Fruit fly (Drosophila melanogaster): ENCODE data around the gene Osi4.

The Osi4 gene

DNA sequence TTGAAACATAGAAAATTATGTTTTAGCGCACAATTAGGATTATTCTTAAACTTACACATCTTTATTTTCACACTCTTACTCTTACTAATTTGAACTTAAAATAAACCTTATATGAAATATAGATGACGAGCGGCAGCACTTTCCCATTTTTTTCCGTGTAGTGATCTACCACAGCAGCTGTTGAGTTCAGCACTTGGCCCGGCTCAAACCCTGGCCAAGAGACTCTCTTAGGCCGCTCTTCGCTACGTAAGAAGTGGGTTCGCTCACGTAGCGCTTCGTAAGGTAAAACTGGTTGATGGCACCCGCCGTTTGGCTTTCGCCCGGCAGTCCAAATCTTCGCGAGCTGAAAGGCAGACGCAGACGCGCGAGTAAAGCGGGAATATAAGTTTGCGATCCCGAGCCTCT, 23.1 kb downstream of the Osi4 start, which contains the start of gene Osi24 (continued):
- TF ChIP-seq wek (GFP tag; optimal IDR thresholded peaks at IDR 0.05) (no peak), lilli (GFP tag; optimal IDR thresholded peaks at IDR 0.05) (peak; percentile 48), CG12299 (tag; optimal IDR thresholded peaks at IDR 0.05) (no peak), fru (optimal IDR thresholded peaks at IDR 0.05) (no peak), peb (GFP tag; IDR thresholded peaks at IDR 0.05) (peak; percentile 57), Hr78 (GFP tag; optimal IDR thresholded peaks at IDR 0.05) (peak in 1 of 2 experiments; percentile 41), chm (GFP tag; IDR thresholded peaks at IDR 0.05) (peak; percentile 51; the same call in 1 of the 2 replicates), CG10366 (GFP tag; IDR thresholded peaks at IDR 0.05) (peak; percentile 64), Spps (tag; optimal IDR thresholded peaks at IDR 0.05) (no peak), zfh1 (GFP tag; IDR thresholded peaks at IDR 0.05) (peak; percentile 63; the same call in 2 of the 3 replicates), luna (GFP tag; optimal IDR thresholded peaks at IDR 0.05) (no peak), phol (tag; optimal IDR thresholded peaks at IDR 0.05) (peak; percentile 58), nau (GFP tag; optimal IDR thresholded peaks at IDR 0.05) (peak; percentile 47), twi (tag; optimal IDR thresholded peaks at IDR 0.05) (no peak), MESR4 (GFP tag; optimal IDR thresholded peaks at IDR 0.05) (no peak), CG4424 (GFP tag; optimal IDR thresholded peaks at IDR 0.05) (peak; percentile 8), CG14441 (GFP tag; IDR thresholded peaks at IDR 0.05) (peak; percentile 73), HmgD (GFP tag; optimal IDR thresholded peaks at IDR 0.05) (no peak), CG12769 (tag; optimal IDR thresholded peaks at IDR 0.05) (peak; percentile 76), Hmx (GFP tag; optimal IDR thresholded peaks at IDR 0.05) (no peak), CG10654 (GFP tag; optimal IDR thresholded peaks at IDR 0.05) (peak; percentile 5), Poxn (GFP tag; IDR thresholded peaks at IDR 0.05) (no peak), Sin3A (optimal IDR thresholded peaks at IDR 0.05) (no peak), Med (GFP tag) (peak; percentile 90), CG32772 (GFP tag; IDR thresholded peaks at IDR 0.05) (peak; percentile 62), fd3F (GFP tag; optimal IDR thresholded peaks at IDR 0.05) (no peak), Kr (GFP tag; optimal IDR thresholded peaks at IDR 0.05) (no peak), lab (GFP tag; optimal IDR thresholded peaks at IDR 0.05) (peak; percentile 52), schlank (tag; optimal IDR thresholded peaks at IDR 0.05) (no peak), Dref (GFP tag; IDR thresholded peaks at IDR 0.05) (no peak), Fer2 (tag; optimal IDR thresholded peaks at IDR 0.05) (no peak), D19B (GFP tag; optimal IDR thresholded peaks at IDR 0.05) (no peak), CG2889 (GFP tag; IDR thresholded peaks at IDR 0.05) (no peak), CG11456 (GFP tag; IDR thresholded peaks at IDR 0.05) (peak; percentile 54; the same call in 1 of the 3 replicates), row (GFP tag; IDR thresholded peaks at IDR 0.05) (peak; percentile 69; the same call in 2 of the 3 replicates), CG10321 (GFP tag; IDR thresholded peaks at IDR 0.05) (no peak), esg (GFP tag; conservative IDR thresholded peaks at IDR 0.05) (peak; percentile 52), gem (tag; optimal IDR thresholded peaks at IDR 0.05) (peak; percentile 75), sim (GFP tag; IDR thresholded peaks at IDR 0.05) (no peak), ro (GFP tag; IDR thresholded peaks at IDR 0.05) (0 out of 2 replicates have a peak, but pooled peaks have one; percentile 14), trh (GFP tag; optimal IDR thresholded peaks at IDR 0.05) (no peak), CG4730 (GFP tag; IDR thresholded peaks at IDR 0.05) (peak; percentile 53; the same call in 1 of the 2 replicates), CG15696 (tag; optimal IDR thresholded peaks at IDR 0.05) (no peak), org-1 (GFP tag; optimal IDR thresholded peaks at IDR 0.05) (peak; percentile 27), otp (GFP tag; IDR thresholded peaks at IDR 0.05) (no peak), CG42726 (GFP tag; IDR thresholded peaks at IDR 0.05; ENCODE audit: partially characterized antibody) (no peak), Rfx (GFP tag; IDR thresholded peaks at IDR 0.05) (peak; percentile 41; the same call in 1 of the 2 replicates), CG13287 (GFP tag; IDR thresholded peaks at IDR 0.05; ENCODE audit: partially characterized antibody) (no peak), disco-r (GFP tag; optimal IDR thresholded peaks at IDR 0.05) (no peak), CG13296 (GFP tag; optimal IDR thresholded peaks at IDR 0.05) (no peak), zfh2 (GFP tag; optimal IDR thresholded peaks at IDR 0.05) (peak; percentile 32), Doc2 (GFP tag; IDR thresholded peaks at IDR 0.05) (no peak)

All from whole organism, embryonic.